Worm (Caenorhabditis elegans): ENCODE results near the gene F33A8.7.

DNA sequence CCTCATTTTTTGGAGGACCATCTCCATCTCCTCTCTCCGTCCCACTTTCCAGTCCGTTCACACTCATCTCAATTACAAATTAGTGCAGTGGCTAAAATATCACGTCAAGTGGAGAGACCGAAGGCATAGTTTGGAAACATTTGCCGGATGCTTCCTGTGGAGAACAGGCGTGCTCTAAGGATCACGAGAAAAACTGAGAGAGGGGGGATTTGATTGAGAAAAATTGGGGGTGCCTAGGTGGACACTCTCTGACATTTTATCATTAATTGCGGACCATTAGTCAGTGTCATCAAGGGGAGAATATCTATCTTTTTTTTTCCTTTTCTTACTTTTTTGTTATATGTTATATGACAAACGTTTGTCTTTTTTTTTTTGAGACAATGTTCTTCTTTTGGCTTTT, 43.4 kb downstream of the F33A8.7 start:
- TF ChIP-seq ztf-4 (tag; optimal IDR thresholded peaks at IDR 0.05) (no peak), nhr-20 (tag; optimal IDR thresholded peaks at IDR 0.05) (no peak), sup-37 (GFP tag; optimal IDR thresholded peaks at IDR 0.05) (no peak), lin-15B (tag; optimal IDR thresholded peaks at IDR 0.05) (no peak), unc-62 (GFP tag; optimal IDR thresholded peaks at IDR 0.05) (no peak), ceh-82 (tag; optimal IDR thresholded peaks at IDR 0.05) (no peak), fos-1 (tag; optimal IDR thresholded peaks at IDR 0.05) (no peak), jun-1 (tag; optimal IDR thresholded peaks at IDR 0.05) (no peak), nhr-77 (tag; optimal IDR thresholded peaks at IDR 0.05) (no peak), lin-39 (tag; optimal IDR thresholded peaks at IDR 0.05) (peak; percentile 38), nhr-90 (tag; optimal IDR thresholded peaks at IDR 0.05; ENCODE audit: poor library complexity) (no peak)
